Fruit fly (Drosophila melanogaster) S2 (cell line): Measurements from ENCODE around the gene CG10631.

ENCODE experiments used
- CG8478 ChIP-seq: fragments of >200 bp; optimal IDR thresholded peaks from 2 replicates; lab custom pipeline; 2018
- CTCF ChIP-seq, 2 experiments: fragments of >200 bp; optimal IDR thresholded peaks; 2 replicates each; lab custom pipeline; 2018

DNA sequence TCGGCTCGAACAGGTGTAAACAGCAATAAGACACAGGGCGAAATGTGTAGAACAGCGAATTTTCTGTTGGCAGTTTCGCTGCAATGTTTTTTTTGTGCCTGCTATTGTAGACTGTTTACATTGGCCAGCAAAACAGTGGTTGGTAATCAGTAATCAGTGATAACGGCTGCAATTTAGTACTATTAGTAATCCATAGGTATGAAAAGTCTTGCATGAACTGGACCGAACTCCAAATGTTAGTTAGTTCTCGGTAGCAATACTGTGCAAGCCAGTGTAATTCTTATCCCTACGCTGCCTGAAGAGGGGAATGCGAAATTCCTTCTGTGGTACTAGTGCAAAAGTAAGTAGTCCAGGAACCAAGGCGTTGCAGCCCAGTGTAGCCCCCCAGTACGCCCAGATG is 32.0 kb upstream of the CG10631 start:
- TF ChIP-seq CG8478 (lab: Kevin White, UChicago) (no peak), CTCF (optimal IDR thresholded peaks at IDR 0.05; lab: Kevin White, UChicago) (no peak)
